Worm (Caenorhabditis elegans) whole organism, L4 larva: ENCODE results near the gene W03C9.6.
A peak's percentile ranks its signal among the peaks of the same experiment; 100 is the strongest.

Experiments
- F26F4.8 ChIP-seq: fragments of 200-800 bp; sonication (Bioruptor generic); conservative IDR thresholded peaks from 2 replicates; pipeline ENCODE4 v1.3.6; 2022; ENCODE audit warnings: missing genetic modification characterization, missing compliant biosample characterization
- F49E8.2 ChIP-seq: sonication (generic microtip); optimal IDR thresholded peaks from 2 replicates; lab custom pipeline; 2016; ENCODE audit warnings: missing compliant biosample characterization, mild to moderate bottlenecking, missing genetic modification characterization, borderline replicate concordance
- R02D3.7 ChIP-seq: fragments of 150-350 bp; sonication (generic microtip); optimal IDR thresholded peaks from 3 replicates; lab custom pipeline; 2014; ENCODE audit warnings: missing biosample characterization, missing genetic modification characterization
- Y48G9A.11 ChIP-seq: fragments of 200-800 bp; sonication (Bioruptor generic); IDR thresholded peaks from 2 replicates; pipeline ENCODE4 v1.3.6; 2022; ENCODE audit warnings: missing genetic modification reagents, missing genetic modification characterization, missing compliant biosample characterization
- Y75B8A.6 ChIP-seq: fragments of 200-800 bp; sonication (Bioruptor generic); IDR thresholded peaks from 2 replicates; pipeline ENCODE4 v1.3.6; 2022; ENCODE audit warnings: missing genetic modification reagents, missing genetic modification characterization, missing compliant biosample characterization
- ZK337.2 ChIP-seq: fragments of 200-800 bp; sonication (Bioruptor generic); IDR thresholded peaks from 2 replicates; pipeline ENCODE4 v1.3.6; 2022; ENCODE audit warnings: missing genetic modification reagents, missing genetic modification characterization, missing compliant biosample characterization
- ZK546.5 ChIP-seq, 2 experiments: sonication (generic microtip); optimal IDR thresholded peaks; 2 replicates each; lab custom pipeline; 2017; ENCODE audit warnings: missing biosample characterization in 2 of 2, missing genetic modification characterization in 2 of 2
- attf-4 ChIP-seq: sonication (generic microtip); optimal IDR thresholded peaks from 3 replicates; lab custom pipeline; 2017; ENCODE audit warnings: missing biosample characterization, missing genetic modification characterization
- ceh-20 ChIP-seq: fragments of 200-800 bp; sonication (Bioruptor generic); IDR thresholded peaks from 2 replicates; pipeline ENCODE4 v1.3.6; 2022; ENCODE audit warnings: missing genetic modification reagents, missing genetic modification characterization, missing compliant biosample characterization
- ceh-32 ChIP-seq: sonication (generic microtip); optimal IDR thresholded peaks from 2 replicates; lab custom pipeline; 2016; ENCODE audit warnings: mild to moderate bottlenecking, missing genetic modification characterization, missing compliant biosample characterization; ENCODE audit not compliant: poor library complexity
- ceh-62 ChIP-seq: sonication (generic microtip); optimal IDR thresholded peaks from 2 replicates; lab custom pipeline; 2017; ENCODE audit warnings: missing biosample characterization, missing genetic modification characterization
- ces-1 ChIP-seq: fragments of 150-350 bp; sonication (generic microtip); optimal IDR thresholded peaks from 4 replicates; lab custom pipeline; 2014; ENCODE audit warnings: missing biosample characterization, missing genetic modification reagents, missing genetic modification characterization
- cey-2 ChIP-seq: sonication (generic microtip); optimal IDR thresholded peaks from 3 replicates; lab custom pipeline; 2017; ENCODE audit warnings: missing genetic modification characterization, mild to moderate bottlenecking, missing compliant biosample characterization, antibody characterized with exemption, borderline replicate concordance; ENCODE audit not compliant: insufficient read depth
- daf-8 ChIP-seq: fragments of 200-800 bp; sonication (Bioruptor generic); IDR thresholded peaks from 2 replicates; pipeline ENCODE4 v1.3.6; 2022; ENCODE audit warnings: missing genetic modification characterization, missing compliant biosample characterization
- dve-1 ChIP-seq: sonication (generic microtip); optimal IDR thresholded peaks from 2 replicates; lab custom pipeline; 2017; ENCODE audit warnings: antibody characterized with exemption, mild to moderate bottlenecking, missing genetic modification characterization, missing compliant biosample characterization; ENCODE audit not compliant: insufficient read depth
- egl-43 ChIP-seq: fragments of 200-800 bp; sonication (Bioruptor generic); IDR thresholded peaks from 2 replicates; pipeline ENCODE4 v1.3.6; 2022; ENCODE audit warnings: missing genetic modification reagents, missing genetic modification characterization, missing compliant biosample characterization
- hif-1 ChIP-seq, 2 experiments: sonication (generic microtip); optimal IDR thresholded peaks; 2 replicates each; lab custom pipeline; 2016 to 2017; ENCODE audit warnings: missing compliant biosample characterization in 2 of 2, missing genetic modification characterization in 2 of 2, missing genetic modification reagents in 2 of 2, missing genotype in 2 of 2, mild to moderate bottlenecking in 1 of 2
- lin-38 ChIP-seq: fragments of 200-800 bp; sonication (Bioruptor generic); IDR thresholded peaks from 2 replicates; pipeline ENCODE4 v1.3.6; 2022; ENCODE audit warnings: missing genetic modification reagents, missing genetic modification characterization, missing compliant biosample characterization
- lir-3 ChIP-seq: sonication (generic microtip); optimal IDR thresholded peaks from 2 replicates; lab custom pipeline; 2016; ENCODE audit warnings: mild to moderate bottlenecking, missing genetic modification characterization, missing compliant biosample characterization
- lsy-2 ChIP-seq, 2 experiments: fragments of 150-350 bp in 1 of 2; sonication (generic microtip) in 1 of 2; optimal IDR thresholded peaks; 2 replicates each; lab custom pipeline; 2014 to 2017; ENCODE audit warnings: missing biosample characterization in 2 of 2, missing genetic modification characterization in 2 of 2
- madf-9 ChIP-seq: fragments of 200-800 bp; sonication (Bioruptor generic); conservative IDR thresholded peaks from 2 replicates; pipeline ENCODE4 v1.3.6; 2022; ENCODE audit warnings: missing genetic modification reagents, missing genetic modification characterization, missing compliant biosample characterization
- mes-2 ChIP-seq: sonication (generic microtip); optimal IDR thresholded peaks from 2 replicates; lab custom pipeline; 2016; ENCODE audit warnings: missing genotype, mild to moderate bottlenecking, missing genetic modification characterization, missing compliant biosample characterization; ENCODE audit not compliant: poor library complexity, severe bottlenecking
- nhr-42 ChIP-seq: fragments of 200-800 bp; sonication (Bioruptor generic); IDR thresholded peaks from 2 replicates; pipeline ENCODE4 v1.3.6; 2022; ENCODE audit warnings: missing genetic modification characterization, missing compliant biosample characterization
- nhr-6 ChIP-seq: fragments of 150-350 bp; optimal IDR thresholded peaks from 2 replicates; lab custom pipeline; 2014; ENCODE audit warnings: missing biosample characterization, missing genetic modification characterization
- pqm-1 ChIP-seq: sonication (generic microtip); optimal IDR thresholded peaks from 2 replicates; lab custom pipeline; 2017; ENCODE audit warnings: missing biosample characterization, missing genetic modification characterization
- rbr-2 ChIP-seq: sonication (generic microtip); optimal IDR thresholded peaks from 2 replicates; lab custom pipeline; 2016; ENCODE audit warnings: missing genotype, missing genetic modification characterization, missing compliant biosample characterization
- set-16 ChIP-seq: fragments of 200-800 bp; sonication (Bioruptor generic); IDR thresholded peaks from 2 replicates; pipeline ENCODE4 v1.3.6; 2022; ENCODE audit warnings: missing genetic modification reagents, missing genetic modification characterization, missing compliant biosample characterization
- snpc-1.2 ChIP-seq: fragments of 200-800 bp; sonication (Bioruptor generic); IDR thresholded peaks from 2 replicates; pipeline ENCODE4 v1.3.6; 2022; ENCODE audit warnings: missing genetic modification reagents, missing genetic modification characterization, missing compliant biosample characterization
- tag-97 ChIP-seq: fragments of 200-800 bp; sonication (Bioruptor generic); IDR thresholded peaks from 2 replicates; pipeline ENCODE4 v1.3.6; 2022; ENCODE audit warnings: missing genetic modification characterization, missing compliant biosample characterization
- tra-1 ChIP-seq: fragments of 200-800 bp; sonication (Bioruptor generic); IDR thresholded peaks from 2 replicates; pipeline ENCODE4 v1.3.6; 2022; ENCODE audit warnings: missing genetic modification reagents, missing genetic modification characterization, missing compliant biosample characterization
- unc-130 ChIP-seq: sonication (generic microtip); optimal IDR thresholded peaks from 2 replicates; lab custom pipeline; 2016; ENCODE audit warnings: missing genetic modification reagents, missing genetic modification characterization, missing compliant biosample characterization
- vab-7 ChIP-seq: fragments of 200-800 bp; sonication (Bioruptor generic); IDR thresholded peaks from 2 replicates; pipeline ENCODE4 v1.3.6; 2022; ENCODE audit warnings: missing genetic modification reagents, missing genetic modification characterization, missing compliant biosample characterization
- zip-2 ChIP-seq: fragments of 150-350 bp; optimal IDR thresholded peaks from 2 replicates; lab custom pipeline; 2014; ENCODE audit warnings: missing biosample characterization, missing genetic modification characterization

W03C9.6 gene

DNA sequence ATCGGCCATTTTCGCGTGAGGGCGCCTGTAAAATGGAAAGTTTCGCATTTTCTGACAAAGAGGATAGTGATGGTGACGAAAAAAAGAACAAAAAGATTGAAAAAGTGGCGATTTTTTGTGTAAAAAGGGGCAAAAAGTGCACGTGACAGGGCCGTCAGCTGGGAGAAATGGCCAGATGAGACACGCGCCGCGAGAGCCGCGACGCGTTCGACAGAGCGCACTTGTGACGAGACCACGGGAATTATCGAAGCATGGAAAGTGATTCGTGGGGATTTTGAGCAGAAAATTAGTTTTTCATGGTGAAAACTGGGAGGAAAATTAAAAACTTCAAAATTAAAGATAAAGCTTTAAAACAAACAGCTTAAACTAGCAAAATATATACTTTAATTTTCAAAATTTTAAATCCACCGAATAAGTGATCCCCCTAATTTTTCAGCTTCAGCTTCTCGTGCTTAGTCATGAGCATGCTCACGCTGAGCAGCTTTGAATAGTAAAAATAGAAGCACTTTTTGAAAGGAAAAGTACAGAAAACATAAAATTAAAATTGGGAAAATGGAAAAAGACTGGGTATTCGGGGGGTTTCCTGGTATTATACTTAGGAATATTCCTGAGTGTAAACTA is 13.3 kb downstream of the W03C9.6 start, which contains the start of gene W03C9.5 (continued):
- TF ChIP-seq ZK546.5 (tag; optimal IDR thresholded peaks at IDR 0.05; lab: Kevin White, UChicago) (peak; percentile 7 to 70), attf-4 (tag; lab: Kevin White, UChicago) (no peak), mes-2 (peak; percentile 97), pqm-1 (tag; lab: Kevin White, UChicago) (no peak), Y75B8A.6 (peak; percentile 85; the same call in 1 of the 2 replicates), ceh-62 (tag; lab: Kevin White, UChicago) (no peak), madf-9 (GFP tag; lab: Robert Waterston, UW) (peak; percentile 92), F49E8.2 (no peak), nhr-42 (GFP tag; lab: Robert Waterston, UW) (peak; percentile 85; the same call in 1 of the 2 replicates), ceh-20 (GFP tag; lab: Robert Waterston, UW) (peak; percentile 95), ceh-32 (tag; lab: Kevin White, UChicago) (no peak), ces-1 (peak; percentile 35), ZK337.2 (peak; percentile 64; the same call in 1 of the 2 replicates), R02D3.7 (tag; lab: Kevin White, UChicago) (no peak)

DNA sequence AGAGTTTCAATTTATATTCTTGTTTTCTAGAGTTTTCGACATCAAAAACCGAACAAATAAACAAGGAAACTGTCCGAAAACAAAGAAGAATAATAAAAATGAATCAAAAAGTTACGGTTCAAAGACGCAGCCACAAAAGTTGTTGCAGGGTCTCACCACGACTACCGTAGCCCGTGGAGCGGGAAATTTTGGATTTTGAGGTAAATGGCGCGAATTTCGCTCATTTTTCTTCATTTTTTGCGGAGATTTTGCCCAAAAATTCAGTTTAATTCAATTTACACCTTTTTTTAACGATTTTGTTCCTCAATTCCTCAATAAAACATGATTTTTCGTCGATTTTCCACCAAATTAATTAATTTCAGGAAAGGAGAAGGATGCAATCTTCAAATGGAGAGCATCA is 14.0 kb downstream of the W03C9.6 start, which contains the start of gene mex-1:
TSS of gene mex-1 (plus strand) at position 363 of the 400 bp plus-strand sequence.
- TF ChIP-seq snpc-1.2 (GFP tag; lab: Robert Waterston, UW) = peak; percentile 60
- no peak for TF ChIP-seq tag-97 (GFP tag; lab: Robert Waterston, UW)
- peak; percentile 88 for TF ChIP-seq lin-38 (GFP tag; lab: Robert Waterston, UW)
- TF ChIP-seq dve-1 (tag; lab: Kevin White, UChicago) = no peak
- TF ChIP-seq unc-130 (GFP tag; lab: Kevin White, UChicago) = peak; percentile 84
- no peak for TF ChIP-seq lir-3 (tag; lab: Kevin White, UChicago)
- TF ChIP-seq Y48G9A.11 = peak; percentile 92
- TF ChIP-seq F49E8.2 = peak; percentile 77
- no peak for TF ChIP-seq rbr-2
- no peak for TF ChIP-seq tra-1 (GFP tag; lab: Robert Waterston, UW)
- peak in 1 of 2 experiments; percentile 24 for TF ChIP-seq lsy-2 (tag; optimal IDR thresholded peaks at IDR 0.05; lab: Kevin White, UChicago)
- TF ChIP-seq vab-7 = peak; percentile 56; the same call in 1 of the 2 replicates
- TF ChIP-seq, all 104 proteins: peak for 7

DNA sequence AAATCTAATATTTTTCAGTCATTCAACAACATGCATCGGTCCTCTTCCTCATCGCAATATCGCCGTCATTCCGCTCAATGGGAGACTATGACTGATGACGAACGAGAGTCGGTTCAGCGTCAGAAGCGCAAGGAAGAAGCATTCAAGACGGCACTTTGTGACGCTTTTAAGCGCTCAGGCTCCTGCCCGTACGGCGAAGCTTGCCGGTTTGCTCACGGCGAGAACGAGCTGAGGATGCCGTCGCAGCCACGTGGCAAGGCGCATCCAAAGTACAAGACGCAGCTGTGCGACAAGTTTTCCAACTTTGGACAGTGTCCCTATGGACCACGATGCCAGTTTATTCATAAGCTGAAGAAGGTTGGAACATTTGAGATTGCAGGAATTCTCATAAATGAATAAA is 14.7 kb downstream of the W03C9.6 start:
- TF ChIP-seq egl-43 (GFP tag; lab: Robert Waterston, UW) = 0 out of 2 replicates have a peak, but pooled peaks have one; percentile 35
- peak; percentile 55 for TF ChIP-seq set-16
- no peak for TF ChIP-seq cey-2 (tag; lab: Kevin White, UChicago)

DNA sequence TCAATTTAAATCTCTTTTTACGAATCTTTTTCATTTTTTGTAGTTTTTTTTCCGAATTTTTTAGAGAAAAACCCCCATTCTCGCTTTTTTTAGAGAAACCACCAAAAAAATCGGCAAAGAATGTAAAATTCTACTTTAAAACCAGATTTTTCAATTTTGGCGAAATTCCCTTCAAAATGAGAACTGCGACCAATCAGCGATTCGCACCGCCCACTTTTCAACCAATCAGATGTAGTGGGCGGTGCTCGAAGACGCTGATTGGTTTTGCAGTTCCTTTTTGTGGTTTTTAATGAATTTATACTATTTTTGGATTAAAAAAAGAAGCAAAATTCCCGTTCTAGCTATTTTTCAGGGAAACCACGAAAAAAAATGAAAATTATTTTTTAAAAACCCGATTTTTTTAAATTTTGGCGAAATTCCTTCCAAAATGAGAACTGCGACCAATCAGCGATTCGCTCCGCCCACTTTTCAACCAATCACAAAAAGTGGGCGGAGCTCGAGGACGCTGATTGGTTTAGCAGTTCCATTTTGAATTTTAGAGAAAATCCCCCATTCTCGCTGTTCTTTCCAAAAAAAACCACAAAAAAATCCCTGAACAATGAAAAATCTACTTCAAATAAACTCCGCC is 16.8 kb downstream of the W03C9.6 start:
- no peak for TF ChIP-seq nhr-6
- TF ChIP-seq daf-8 (GFP tag; lab: Robert Waterston, UW) = no peak
- no peak for TF ChIP-seq F26F4.8
- no peak for TF ChIP-seq zip-2 (tag; lab: Kevin White, UChicago)
- no peak for TF ChIP-seq hif-1 (tag; optimal IDR thresholded peaks at IDR 0.05; lab: Kevin White, UChicago)
